Worm (Caenorhabditis elegans) whole organism, L4 larva: Measurements from ENCODE around the gene srw-72.

Source experiments
- F44E2.7 ChIP-seq: fragments of 200-800 bp; sonication (Bioruptor generic); IDR thresholded peaks from 2 replicates; pipeline ENCODE4 v2.1.2; 2022; ENCODE audit warnings: missing genetic modification characterization, missing compliant biosample characterization
- R02D3.7 ChIP-seq: fragments of 150-350 bp; sonication (generic microtip); optimal IDR thresholded peaks from 3 replicates; lab custom pipeline; 2014; ENCODE audit warnings: missing biosample characterization, missing genetic modification characterization
- T26A8.4 ChIP-seq: fragments of 200-800 bp; sonication (Bioruptor generic); IDR thresholded peaks from 2 replicates; pipeline ENCODE4 v1.3.6; 2022; ENCODE audit warnings: missing genetic modification characterization, missing compliant biosample characterization
- Y105C5A.15 ChIP-seq: fragments of 200-800 bp; sonication (Bioruptor generic); IDR thresholded peaks from 2 replicates; pipeline ENCODE4 v1.3.6; 2022; ENCODE audit warnings: missing genetic modification characterization, missing compliant biosample characterization
- Y48G9A.11 ChIP-seq: fragments of 200-800 bp; sonication (Bioruptor generic); IDR thresholded peaks from 2 replicates; pipeline ENCODE4 v1.3.6; 2022; ENCODE audit warnings: missing genetic modification reagents, missing genetic modification characterization, missing compliant biosample characterization
- Y5F2A.4 ChIP-seq: fragments of 200-800 bp; sonication (Bioruptor generic); optimal IDR thresholded peaks from 2 replicates; lab custom pipeline; 2018; ENCODE audit warnings: mild to moderate bottlenecking, missing genetic modification characterization, missing compliant biosample characterization
- Y75B8A.6 ChIP-seq: fragments of 200-800 bp; sonication (Bioruptor generic); IDR thresholded peaks from 2 replicates; pipeline ENCODE4 v1.3.6; 2022; ENCODE audit warnings: missing genetic modification reagents, missing genetic modification characterization, missing compliant biosample characterization
- aha-1 ChIP-seq: fragments of 150-350 bp; peaks from one replicate; lab custom pipeline; 2014; ENCODE audit warnings: missing biosample characterization, missing genetic modification characterization
- attf-4 ChIP-seq: sonication (generic microtip); optimal IDR thresholded peaks from 3 replicates; lab custom pipeline; 2017; ENCODE audit warnings: missing biosample characterization, missing genetic modification characterization
- ceh-62 ChIP-seq: sonication (generic microtip); optimal IDR thresholded peaks from 2 replicates; lab custom pipeline; 2017; ENCODE audit warnings: missing biosample characterization, missing genetic modification characterization
- ceh-82 ChIP-seq: sonication (generic microtip); optimal IDR thresholded peaks from 2 replicates; lab custom pipeline; 2017; ENCODE audit warnings: missing biosample characterization, missing genetic modification characterization
- ces-1 ChIP-seq: fragments of 150-350 bp; sonication (generic microtip); optimal IDR thresholded peaks from 4 replicates; lab custom pipeline; 2014; ENCODE audit warnings: missing biosample characterization, missing genetic modification reagents, missing genetic modification characterization
- daf-12 ChIP-seq: fragments of 150-350 bp; optimal IDR thresholded peaks from 2 replicates; lab custom pipeline; 2014; ENCODE audit warnings: missing biosample characterization, missing genetic modification reagents, missing genetic modification characterization
- dmd-6 ChIP-seq: fragments of 200-800 bp; sonication (Bioruptor generic); IDR thresholded peaks from 2 replicates; pipeline ENCODE4 v1.3.6; 2022; ENCODE audit warnings: missing genetic modification reagents, missing genetic modification characterization, missing compliant biosample characterization
- duxl-1 ChIP-seq: sonication (generic microtip); optimal IDR thresholded peaks from 2 replicates; lab custom pipeline; 2016; ENCODE audit warnings: mild to moderate bottlenecking, missing genetic modification characterization, moderate library complexity, missing compliant biosample characterization; ENCODE audit not compliant: poor library complexity
- dve-1 ChIP-seq: sonication (generic microtip); optimal IDR thresholded peaks from 2 replicates; lab custom pipeline; 2017; ENCODE audit warnings: antibody characterized with exemption, mild to moderate bottlenecking, missing genetic modification characterization, missing compliant biosample characterization; ENCODE audit not compliant: insufficient read depth
- egl-43 ChIP-seq: fragments of 200-800 bp; sonication (Bioruptor generic); IDR thresholded peaks from 2 replicates; pipeline ENCODE4 v1.3.6; 2022; ENCODE audit warnings: missing genetic modification reagents, missing genetic modification characterization, missing compliant biosample characterization
- fkh-10 ChIP-seq: fragments of 150-350 bp; optimal IDR thresholded peaks from 2 replicates; lab custom pipeline; 2014; ENCODE audit warnings: missing biosample characterization, missing genetic modification reagents, missing genetic modification characterization
- hmg-1.1 ChIP-seq: fragments of 200-800 bp; sonication (Bioruptor generic); IDR thresholded peaks from 2 replicates; pipeline ENCODE4 v1.3.6; 2022; ENCODE audit warnings: missing genetic modification reagents, missing genetic modification characterization, missing compliant biosample characterization
- lin-13 ChIP-seq: fragments of 150-350 bp; optimal IDR thresholded peaks from 2 replicates; lab custom pipeline; 2014; ENCODE audit warnings: missing biosample characterization, missing genetic modification reagents, missing genetic modification characterization
- lin-15B ChIP-seq: fragments of 150-350 bp; sonication (generic microtip); optimal IDR thresholded peaks from 3 replicates; lab custom pipeline; 2014; ENCODE audit warnings: missing biosample characterization, missing genetic modification characterization
- lsy-2 ChIP-seq, 2 experiments: fragments of 150-350 bp in 1 of 2; sonication (generic microtip) in 1 of 2; optimal IDR thresholded peaks; 2 replicates each; lab custom pipeline; 2014 to 2017; ENCODE audit warnings: missing biosample characterization in 2 of 2, missing genetic modification characterization in 2 of 2
- madf-9 ChIP-seq: fragments of 200-800 bp; sonication (Bioruptor generic); conservative IDR thresholded peaks from 2 replicates; pipeline ENCODE4 v1.3.6; 2022; ENCODE audit warnings: missing genetic modification reagents, missing genetic modification characterization, missing compliant biosample characterization
- nhr-28 ChIP-seq: fragments of 150-350 bp; optimal IDR thresholded peaks from 2 replicates; lab custom pipeline; 2014; ENCODE audit warnings: missing biosample characterization, missing genetic modification characterization
- nhr-42 ChIP-seq: fragments of 200-800 bp; sonication (Bioruptor generic); IDR thresholded peaks from 2 replicates; pipeline ENCODE4 v1.3.6; 2022; ENCODE audit warnings: missing genetic modification characterization, missing compliant biosample characterization
- nhr-76 ChIP-seq: fragments of 150-350 bp; optimal IDR thresholded peaks from 2 replicates; lab custom pipeline; 2014; ENCODE audit warnings: missing biosample characterization, missing genetic modification characterization
- pha-4 ChIP-seq, 2 experiments: fragments of 150-350 bp in 1 of 2; fragments of 200-800 bp in 1 of 2; sonication (Bioruptor generic) in 1 of 2; IDR thresholded peaks in 1 of 2; optimal IDR thresholded peaks in 1 of 2; 2 replicates each; pipeline versions ENCODE4 v1.3.6 to Lab custom; 2014 to 2022; ENCODE audit warnings: missing genetic modification characterization in 2 of 2, missing genetic modification reagents in 2 of 2, missing biosample characterization in 1 of 2, missing compliant biosample characterization in 1 of 2
- php-3 ChIP-seq: fragments of 200-800 bp; sonication (Bioruptor generic); IDR thresholded peaks from 2 replicates; pipeline ENCODE4 v1.3.6; 2022; ENCODE audit warnings: missing genetic modification reagents, missing genetic modification characterization, missing compliant biosample characterization
- saeg-2 ChIP-seq: fragments of 200-800 bp; sonication (Bioruptor generic); IDR thresholded peaks from 2 replicates; pipeline ENCODE4 v1.3.6; 2022; ENCODE audit warnings: missing genetic modification reagents, missing genetic modification characterization, missing compliant biosample characterization
- sdz-12 ChIP-seq: fragments of 200-800 bp; sonication (Bioruptor generic); optimal IDR thresholded peaks from 2 replicates; lab custom pipeline; 2018; ENCODE audit warnings: mild to moderate bottlenecking, missing genetic modification characterization, missing compliant biosample characterization
- unc-39 ChIP-seq: sonication (generic microtip); optimal IDR thresholded peaks from 2 replicates; lab custom pipeline; 2017; ENCODE audit warnings: missing biosample characterization, missing genetic modification characterization
- ztf-11 ChIP-seq: fragments of 150-350 bp; optimal IDR thresholded peaks from 2 replicates; lab custom pipeline; 2014; ENCODE audit warnings: missing biosample characterization, missing genetic modification characterization
- ztf-7 ChIP-seq: fragments of 150-350 bp; optimal IDR thresholded peaks from 2 replicates; lab custom pipeline; 2014; ENCODE audit warnings: missing biosample characterization, missing genetic modification characterization

The srw-72 gene

DNA sequence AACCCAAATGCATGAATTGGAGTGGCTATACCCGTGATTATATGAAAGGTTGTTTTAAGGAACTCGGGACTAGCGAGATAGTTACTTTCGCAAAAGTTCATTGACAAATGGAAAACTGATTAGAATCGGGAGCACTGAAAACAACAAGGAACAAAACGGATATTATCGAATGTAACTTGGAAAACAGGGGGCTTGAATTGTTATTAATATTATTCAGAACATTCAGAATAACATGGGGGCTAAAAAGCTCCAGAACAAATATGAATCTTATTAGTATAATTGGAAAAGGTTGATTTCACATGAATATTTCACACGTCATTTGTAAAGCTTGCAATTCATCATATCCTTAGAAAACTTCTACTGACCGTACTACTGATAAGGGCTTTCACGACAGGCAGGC lies 4.7 kb downstream of the srw-72 start, which contains the start of gene srh-235:
TSS of gene srh-235 (minus strand) at position 101 of the 400 bp plus-strand sequence.
- TF ChIP-seq hmg-1.1 (GFP tag; lab: Robert Waterston, UW): no peak
- TF ChIP-seq R02D3.7 (tag; lab: Kevin White, UChicago): no peak
- no peak for TF ChIP-seq nhr-28
- TF ChIP-seq unc-39 (tag; lab: Kevin White, UChicago): no peak
- no peak for TF ChIP-seq saeg-2 (GFP tag; lab: Robert Waterston, UW)
- TF ChIP-seq lin-15B (tag; lab: Kevin White, UChicago): no peak
- no peak for TF ChIP-seq nhr-42 (GFP tag; lab: Robert Waterston, UW)
- no peak for TF ChIP-seq ces-1 (GFP tag; lab: Kevin White, UChicago)
- TF ChIP-seq php-3 (GFP tag; lab: Robert Waterston, UW): no peak
- TF ChIP-seq ztf-11 (tag; lab: Kevin White, UChicago): no peak
- TF ChIP-seq pha-4 (GFP tag; IDR thresholded peaks at IDR 0.05; lab: Robert Waterston, UW): no peak
- no peak for TF ChIP-seq pha-4 (tag; optimal IDR thresholded peaks at IDR 0.05; lab: Kevin White, UChicago)

DNA sequence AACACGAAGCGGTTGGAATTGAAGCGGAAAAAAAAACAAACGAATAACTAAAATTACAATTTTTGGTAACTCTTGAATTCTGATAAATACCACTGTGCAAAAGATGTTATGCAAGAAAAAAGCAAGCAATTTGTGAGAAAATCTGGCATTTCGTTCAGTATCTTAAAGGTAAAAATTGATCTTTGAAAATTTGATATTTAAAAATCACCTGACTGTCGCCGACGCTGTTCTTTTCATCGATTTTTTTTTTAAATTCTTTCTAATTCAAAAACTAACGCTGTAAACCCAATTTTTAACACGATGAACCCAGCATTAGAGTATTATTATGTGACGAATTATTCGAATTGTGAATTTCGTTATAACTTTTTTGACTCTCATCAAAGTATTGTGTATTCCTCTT lies 6.8 kb downstream of the srw-72 start, which contains the start of gene srh-123:
TSS of gene srh-123 (plus strand) at position 301 of the 400 bp plus-strand sequence.
- TF ChIP-seq Y105C5A.15 (no peak), fkh-10 (GFP tag; lab: Kevin White, UChicago) (no peak)

DNA sequence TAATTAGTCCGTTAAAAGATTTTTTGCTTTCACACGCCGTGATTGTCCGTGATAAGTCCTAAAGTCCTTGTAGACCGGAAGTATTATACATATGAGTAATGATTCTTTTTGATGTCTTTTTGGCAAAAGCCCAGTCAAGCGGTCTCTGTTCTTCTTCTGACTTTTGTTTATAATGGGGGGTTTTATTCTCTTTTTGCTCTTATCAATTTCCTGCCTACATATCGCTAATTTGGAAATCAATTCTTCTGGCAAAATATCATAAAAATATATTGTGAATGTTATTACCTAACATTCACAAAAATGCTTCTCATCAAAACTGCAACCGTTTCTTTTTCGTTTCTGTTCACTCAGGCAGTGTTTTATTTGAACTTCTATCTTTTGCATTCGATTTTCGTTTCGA lies 9.6 kb downstream of the srw-72 start, which contains the start of gene srbc-61:
TSS of gene srbc-61 (plus strand) at position 301 of the 400 bp plus-strand sequence.
- TF ChIP-seq T26A8.4 (GFP tag; lab: Robert Waterston, UW): no peak
- no peak for TF ChIP-seq hmg-1.1 (GFP tag; lab: Robert Waterston, UW)
- no peak for TF ChIP-seq Y5F2A.4 (GFP tag; lab: Kevin White, UChicago)
- TF ChIP-seq dmd-6 (GFP tag; lab: Robert Waterston, UW): no peak
- no peak for TF ChIP-seq lin-13 (GFP tag; lab: Kevin White, UChicago)
- no peak for TF ChIP-seq egl-43 (GFP tag; lab: Robert Waterston, UW)

DNA sequence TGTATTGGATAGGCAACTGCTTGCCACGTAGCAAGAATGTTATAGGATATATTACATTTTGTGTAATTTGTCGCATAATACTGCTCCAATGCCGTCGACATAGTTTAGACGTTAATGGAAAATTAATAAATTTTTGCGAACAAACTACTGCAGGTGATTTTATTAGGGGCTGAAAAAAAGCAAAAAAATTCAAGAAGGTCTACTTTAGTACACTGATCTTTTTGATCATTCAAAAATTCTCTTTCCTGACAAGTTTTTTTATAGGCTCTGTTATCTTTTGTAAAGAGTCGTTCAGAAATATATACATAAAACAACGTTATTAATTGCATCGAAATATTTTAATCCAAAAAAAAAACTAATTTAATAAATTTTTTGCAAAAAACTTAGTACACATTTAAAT lies 18.2 kb downstream of the srw-72 start, which contains the start of gene srh-111:
TSS of gene srh-111 (minus strand) at position 101 of the 400 bp plus-strand sequence.
- TF ChIP-seq lin-13 (GFP tag; lab: Kevin White, UChicago): no peak
- no peak for TF ChIP-seq ztf-7 (tag; lab: Kevin White, UChicago)
- TF ChIP-seq madf-9 (GFP tag; lab: Robert Waterston, UW): no peak
- TF ChIP-seq attf-4 (tag; lab: Kevin White, UChicago): no peak
- no peak for TF ChIP-seq Y75B8A.6 (GFP tag; lab: Robert Waterston, UW)
- TF ChIP-seq Y105C5A.15: no peak
- no peak for TF ChIP-seq F44E2.7 (GFP tag; lab: Robert Waterston, UW)
- no peak for TF ChIP-seq pha-4 (GFP tag; IDR thresholded peaks at IDR 0.05; lab: Robert Waterston, UW)
- TF ChIP-seq pha-4 (tag; optimal IDR thresholded peaks at IDR 0.05; lab: Kevin White, UChicago): no peak
- no peak for TF ChIP-seq dmd-6 (GFP tag; lab: Robert Waterston, UW)
- no peak for TF ChIP-seq saeg-2 (GFP tag; lab: Robert Waterston, UW)
- no peak for TF ChIP-seq daf-12 (tag; lab: Kevin White, UChicago)
- TF ChIP-seq nhr-76: no peak
- TF ChIP-seq dve-1 (tag; lab: Kevin White, UChicago): no peak
- TF ChIP-seq lsy-2 (tag; optimal IDR thresholded peaks at IDR 0.05; lab: Kevin White, UChicago): no peak
- no peak for TF ChIP-seq ceh-82 (tag; lab: Kevin White, UChicago)
- no peak for TF ChIP-seq Y48G9A.11 (GFP tag; lab: Robert Waterston, UW)
- TF ChIP-seq aha-1 (tag; lab: Kevin White, UChicago): no peak
- no peak for TF ChIP-seq duxl-1 (tag; lab: Kevin White, UChicago)
- TF ChIP-seq unc-39 (tag; lab: Kevin White, UChicago): no peak

DNA sequence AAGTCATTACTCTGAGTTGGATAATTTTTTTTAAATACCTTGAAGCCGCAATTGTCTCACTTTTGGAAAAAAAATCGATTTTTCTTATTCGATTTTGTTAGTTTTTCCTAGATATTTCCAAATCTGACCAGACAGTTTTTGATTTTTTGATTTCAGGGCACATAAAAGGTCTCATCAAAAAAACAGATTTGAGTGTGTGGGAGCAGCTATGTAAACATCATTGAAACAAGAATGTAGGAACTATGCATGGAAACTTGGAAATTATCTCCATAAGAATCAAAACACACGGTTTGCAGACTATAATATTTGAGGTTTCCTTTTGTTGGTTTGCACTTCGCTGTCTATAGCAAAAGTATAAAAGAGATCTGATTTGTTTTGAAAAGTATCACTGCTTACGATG lies 19.2 kb downstream of the srw-72 start, which contains the start of gene scl-24:
TSS of gene scl-24 (plus strand) at position 301 of the 400 bp plus-strand sequence.
- TF ChIP-seq ceh-62 (tag; lab: Kevin White, UChicago) (no peak), aha-1 (tag; lab: Kevin White, UChicago) (peak; percentile 8), sdz-12 (no peak)
